Worm (Caenorhabditis elegans) whole organism, early embryonic: ENCODE measurements around the gene W08A12.2.

Experiments
- B0310.2 ChIP-seq: sonication (generic microtip); optimal IDR thresholded peaks from 2 replicates; lab custom pipeline; 2016; ENCODE audit warnings: mild to moderate bottlenecking, missing genetic modification characterization, missing compliant biosample characterization
- F13C5.2 ChIP-seq: sonication (generic microtip); optimal IDR thresholded peaks from 2 replicates; lab custom pipeline; 2017; ENCODE audit warnings: mild to moderate bottlenecking, missing genetic modification characterization, inconsistent platforms, missing compliant biosample characterization
- aly-1 ChIP-seq: sonication (generic microtip); optimal IDR thresholded peaks from 2 replicates; lab custom pipeline; 2016; ENCODE audit warnings: missing genetic modification characterization, missing compliant biosample characterization
- ama-1 ChIP-seq: fragments of 150-350 bp; optimal IDR thresholded peaks from 2 replicates; lab custom pipeline; 2014
- ceh-13 ChIP-seq: fragments of 200-800 bp; sonication (Bioruptor generic); optimal IDR thresholded peaks from 2 replicates; lab custom pipeline; 2018; ENCODE audit warnings: mild to moderate bottlenecking, missing genetic modification characterization, missing compliant biosample characterization
- ceh-36 ChIP-seq: sonication (generic microtip); optimal IDR thresholded peaks from 2 replicates; lab custom pipeline; 2016; ENCODE audit warnings: missing genetic modification characterization, inconsistent platforms, missing compliant biosample characterization
- ets-7 ChIP-seq: sonication (generic microtip); optimal IDR thresholded peaks from 2 replicates; lab custom pipeline; 2016; ENCODE audit warnings: missing genotype, missing genetic modification characterization, missing compliant biosample characterization
- flt-1 ChIP-seq: fragments of 200-800 bp; sonication (Bioruptor generic); IDR thresholded peaks from 2 replicates; pipeline ENCODE4 v1.3.6; 2022; ENCODE audit warnings: missing genetic modification characterization, missing compliant biosample characterization
- hmbx-1 ChIP-seq: sonication (generic microtip); optimal IDR thresholded peaks from 2 replicates; lab custom pipeline; 2016; ENCODE audit warnings: mild to moderate bottlenecking, missing genetic modification characterization, missing compliant biosample characterization
- hmg-4 ChIP-seq: fragments of 200-800 bp; sonication (Bioruptor generic); optimal IDR thresholded peaks from 2 replicates; lab custom pipeline; 2018; ENCODE audit warnings: mild to moderate bottlenecking, missing genetic modification characterization, missing compliant biosample characterization
- hnd-1 ChIP-seq: sonication (generic microtip); optimal IDR thresholded peaks from 2 replicates; lab custom pipeline; 2016; ENCODE audit warnings: missing genetic modification characterization, missing compliant biosample characterization
- pes-1 ChIP-seq: fragments of 200-800 bp; sonication (Bioruptor generic); IDR thresholded peaks from 2 replicates; pipeline ENCODE4 v1.3.6; 2022; ENCODE audit warnings: missing genetic modification reagents, missing genetic modification characterization, missing compliant biosample characterization
- scrt-1 ChIP-seq: fragments of 200-800 bp; sonication (Bioruptor generic); IDR thresholded peaks from 2 replicates; pipeline ENCODE4 v1.3.6; 2022; ENCODE audit warnings: missing genetic modification characterization, missing compliant biosample characterization
- sea-1 ChIP-seq: fragments of 200-800 bp; sonication (Bioruptor generic); conservative IDR thresholded peaks from 2 replicates; pipeline ENCODE4 v1.3.6; 2022; ENCODE audit warnings: missing genetic modification characterization, missing compliant biosample characterization
- tbx-11 ChIP-seq: fragments of 200-800 bp; sonication (Bioruptor generic); IDR thresholded peaks from 2 replicates; pipeline ENCODE4 v1.3.6; 2022; ENCODE audit warnings: missing genetic modification characterization, missing compliant biosample characterization
- tbx-37 ChIP-seq: fragments of 200-800 bp; sonication (Bioruptor generic); conservative IDR thresholded peaks from 2 replicates; pipeline ENCODE4 v1.3.6; 2022; ENCODE audit warnings: missing genetic modification reagents, missing genetic modification characterization, missing compliant biosample characterization
- tra-4 ChIP-seq: sonication (generic microtip); optimal IDR thresholded peaks from 2 replicates; lab custom pipeline; 2017; ENCODE audit warnings: missing genetic modification characterization, missing compliant biosample characterization

Gene W08A12.2

ce11 chrV:3644193-3644693, 41.4 kb downstream of the W08A12.2 start, which contains the start of gene F59B1.8:
TSS of gene F59B1.8 (minus strand) at chrV:3644243.
- TF ChIP-seq ets-7 (no peak), hmbx-1 (tag; lab: Kevin White, UChicago) (no peak), F13C5.2 (no peak), pes-1 (GFP tag; lab: Robert Waterston, UW) (no peak), ama-1 (lab: Kevin White, UChicago) (no peak), hmg-4 (GFP tag; lab: Kevin White, UChicago) (no peak), flt-1 (GFP tag; lab: Robert Waterston, UW) (no peak), ceh-36 (tag; lab: Kevin White, UChicago) (no peak), sea-1 (GFP tag; lab: Robert Waterston, UW) (no peak), tbx-37 (no peak), tbx-11 (GFP tag; lab: Robert Waterston, UW) (no peak), tra-4 (tag; lab: Kevin White, UChicago) (no peak), ceh-13 (no peak), B0310.2 (tag; lab: Kevin White, UChicago) (no peak), hnd-1 (tag; lab: Kevin White, UChicago) (no peak), aly-1 (tag; lab: Kevin White, UChicago) (no peak)

- no peak for TF ChIP-seq flt-1 (GFP tag; lab: Robert Waterston, UW)
- TF ChIP-seq tbx-37: no peak
- no peak for TF ChIP-seq hmg-4 (GFP tag; lab: Kevin White, UChicago)
- TF ChIP-seq F13C5.2: no peak
- no peak for TF ChIP-seq pes-1 (GFP tag; lab: Robert Waterston, UW)
- no peak for TF ChIP-seq hnd-1 (tag; lab: Kevin White, UChicago)
- no peak for TF ChIP-seq ama-1 (lab: Kevin White, UChicago)
- no peak for TF ChIP-seq ets-7
- TF ChIP-seq sea-1 (GFP tag; lab: Robert Waterston, UW): no peak
- no peak for TF ChIP-seq hmbx-1 (tag; lab: Kevin White, UChicago)
- no peak for TF ChIP-seq scrt-1 (GFP tag; lab: Robert Waterston, UW)
- TF ChIP-seq tbx-11 (GFP tag; lab: Robert Waterston, UW): no peak
- no peak for TF ChIP-seq aly-1 (tag; lab: Kevin White, UChicago)
- TF ChIP-seq ceh-36 (tag; lab: Kevin White, UChicago): no peak
- no peak for TF ChIP-seq ceh-13
- no peak for TF ChIP-seq B0310.2 (tag; lab: Kevin White, UChicago)
- TF ChIP-seq tra-4 (tag; lab: Kevin White, UChicago): no peak
Measured at ce11 chrV:3639873-3640272, 45.8 kb downstream of the W08A12.2 start.

- no peak for TF ChIP-seq tra-4 (tag; lab: Kevin White, UChicago)
- TF ChIP-seq scrt-1 (GFP tag; lab: Robert Waterston, UW): no peak
- TF ChIP-seq B0310.2 (tag; lab: Kevin White, UChicago): no peak
- TF ChIP-seq F13C5.2: no peak
- no peak for TF ChIP-seq tbx-37
- TF ChIP-seq flt-1 (GFP tag; lab: Robert Waterston, UW): no peak
- TF ChIP-seq hmbx-1 (tag; lab: Kevin White, UChicago): no peak
Measured at ce11 chrV:3637086-3637485, 48.6 kb downstream of the W08A12.2 start, which contains the start of gene srx-41. TSS of gene srx-41 (minus strand) at chrV:3637186.
